Fruit fly (Drosophila melanogaster) whole organism, pupa: Measurements from ENCODE around the gene NijC.

Source experiments
- CG10348 ChIP-seq: fragments of 200-800 bp; sonication (Bioruptor generic); IDR thresholded peaks from 2 replicates; pipeline ENCODE4 v1.3.6; 2022; ENCODE audit warnings: missing biosample characterization, missing genetic modification characterization
- CG12605 ChIP-seq: fragments of 200-800 bp; sonication (Bioruptor generic); IDR thresholded peaks from 2 replicates; pipeline ENCODE4 v1.3.6; 2022; ENCODE audit warnings: missing biosample characterization, missing genetic modification characterization
- CG13204 ChIP-seq: fragments of 200-800 bp; sonication (Bioruptor generic); optimal IDR thresholded peaks from 2 replicates; lab custom pipeline; 2018; ENCODE audit warnings: missing biosample characterization, mild to moderate bottlenecking, missing genetic modification characterization, moderate library complexity
- CG14655 ChIP-seq: fragments of 200-800 bp; sonication (Bioruptor generic); optimal IDR thresholded peaks from 3 replicates; lab custom pipeline; 2017; ENCODE audit warnings: mild to moderate bottlenecking, missing biosample characterization, missing genetic modification reagents, missing genetic modification characterization
- CG15710 ChIP-seq: fragments of 200-800 bp; sonication (Bioruptor generic); optimal IDR thresholded peaks from 2 replicates; lab custom pipeline; 2018; ENCODE audit warnings: missing biosample characterization, mild to moderate bottlenecking, missing genetic modification characterization, moderate library complexity
- CG17806 ChIP-seq: fragments of 200-800 bp; sonication (Bioruptor generic); optimal IDR thresholded peaks from 2 replicates; lab custom pipeline; 2018; ENCODE audit warnings: missing biosample characterization, mild to moderate bottlenecking, missing genetic modification characterization, moderate library complexity
- CG32121 ChIP-seq: fragments of 200-800 bp; sonication (Bioruptor generic); IDR thresholded peaks from 2 replicates; pipeline ENCODE4 v1.3.6; 2022; ENCODE audit warnings: missing biosample characterization, missing genetic modification characterization
- CG34367 ChIP-seq: fragments of 200-800 bp; sonication (Bioruptor generic); optimal IDR thresholded peaks from 2 replicates; lab custom pipeline; 2018; ENCODE audit warnings: missing biosample characterization, mild to moderate bottlenecking, missing genetic modification characterization
- CG4496 ChIP-seq: fragments of 200-800 bp; sonication (Bioruptor generic); IDR thresholded peaks from 3 replicates; pipeline ENCODE4 v1.3.6; 2022; ENCODE audit warnings: missing biosample characterization, missing genetic modification characterization
- CG8159 ChIP-seq: fragments of 200-800 bp; sonication (Bioruptor generic); optimal IDR thresholded peaks from 3 replicates; lab custom pipeline; 2018; ENCODE audit warnings: missing biosample characterization, mild to moderate bottlenecking, missing genetic modification characterization, moderate library complexity
- CG8301 ChIP-seq: fragments of 200-800 bp; sonication (Bioruptor generic); optimal IDR thresholded peaks from 2 replicates; lab custom pipeline; 2018; ENCODE audit warnings: missing biosample characterization, mild to moderate bottlenecking, missing genetic modification characterization
- CG9948 ChIP-seq: fragments of 200-800 bp; sonication (Bioruptor generic); optimal IDR thresholded peaks from 2 replicates; lab custom pipeline; 2018; ENCODE audit warnings: missing biosample characterization, mild to moderate bottlenecking, missing genetic modification characterization, moderate library complexity
- D1 ChIP-seq: fragments of 200-800 bp; sonication (Bioruptor generic); optimal IDR thresholded peaks from 2 replicates; lab custom pipeline; 2018; ENCODE audit warnings: missing biosample characterization, mild to moderate bottlenecking, missing genetic modification characterization, moderate library complexity
- EcR ChIP-seq: fragments of 200-800 bp; sonication (Bioruptor generic); optimal IDR thresholded peaks from 3 replicates; lab custom pipeline; 2019; ENCODE audit warnings: missing biosample characterization, missing genetic modification characterization, mild to moderate bottlenecking, moderate library complexity, missing genetic modification reagents
- Ets98B ChIP-seq: fragments of 200-800 bp; sonication (Bioruptor generic); IDR thresholded peaks from 2 replicates; pipeline ENCODE4 v1.3.6; 2022; ENCODE audit warnings: missing biosample characterization, missing genetic modification characterization
- Pif1A ChIP-seq: fragments of 200-800 bp; sonication (Bioruptor generic); optimal IDR thresholded peaks from 3 replicates; lab custom pipeline; 2016; ENCODE audit warnings: missing biosample characterization, missing genetic modification characterization
- Pif1B ChIP-seq: fragments of 200-800 bp; sonication (Bioruptor generic); optimal IDR thresholded peaks from 3 replicates; lab custom pipeline; 2016; ENCODE audit warnings: missing biosample characterization, missing genetic modification characterization
- Snoo ChIP-seq: fragments of 200-800 bp; sonication (Bioruptor generic); optimal IDR thresholded peaks from 3 replicates; lab custom pipeline; 2017; ENCODE audit warnings: missing biosample characterization, mild to moderate bottlenecking, missing genetic modification characterization, inconsistent platforms
- fd96Ca ChIP-seq: fragments of 200-800 bp; sonication (Bioruptor generic); IDR thresholded peaks from 3 replicates; pipeline ENCODE4 v1.3.6; 2022; ENCODE audit warnings: missing biosample characterization, missing genetic modification characterization
- gl ChIP-seq: fragments of 200-800 bp; sonication (Bioruptor generic); optimal IDR thresholded peaks from 2 replicates; lab custom pipeline; 2018; ENCODE audit warnings: missing biosample characterization, mild to moderate bottlenecking, missing genetic modification characterization
- rn ChIP-seq: fragments of 200-800 bp; sonication (Bioruptor generic); IDR thresholded peaks from 2 replicates; pipeline ENCODE4 v1.3.6; 2022; ENCODE audit warnings: missing biosample characterization, missing genetic modification characterization

NijC gene

dm6 chr3R:12650537-12650936 is 44.4 kb upstream of the NijC start:
- TF ChIP-seq D1 (tag; lab: Kevin White, UChicago) = peak; percentile 29
- TF ChIP-seq CG17806 (tag; lab: Kevin White, UChicago) = no peak
- TF ChIP-seq CG15710 (tag; lab: Kevin White, UChicago) = no peak
- TF ChIP-seq Pif1B (GFP tag; lab: Kevin White, UChicago) = no peak
- TF ChIP-seq CG32121 (GFP tag; lab: Robert Waterston, UW) = no peak
- no peak for TF ChIP-seq CG14655

dm6 chr3R:12652736-12653135 is 42.2 kb upstream of the NijC start:
- no peak for TF ChIP-seq CG13204
- TF ChIP-seq CG34367 (tag; lab: Kevin White, UChicago) = no peak
- TF ChIP-seq CG17806 (tag; lab: Kevin White, UChicago) = no peak
- no peak for TF ChIP-seq Snoo (tag; lab: Kevin White, UChicago)
- no peak for TF ChIP-seq CG15710 (tag; lab: Kevin White, UChicago)
- no peak for TF ChIP-seq EcR

- no peak for TF ChIP-seq CG17806 (tag; lab: Kevin White, UChicago)
- TF ChIP-seq D1 (tag; lab: Kevin White, UChicago) = no peak
- no peak for TF ChIP-seq CG12605 (GFP tag; lab: Robert Waterston, UW)
- TF ChIP-seq Snoo (tag; lab: Kevin White, UChicago) = no peak
- TF ChIP-seq Pif1A (GFP tag; lab: Kevin White, UChicago) = no peak
- peak; percentile 46 for TF ChIP-seq Ets98B
- TF ChIP-seq CG14655 = peak; percentile 55
- TF ChIP-seq CG9948 (tag; lab: Kevin White, UChicago) = no peak
- peak; percentile 79 for TF ChIP-seq CG32121 (GFP tag; lab: Robert Waterston, UW)
- TF ChIP-seq CG8301 (tag; lab: Kevin White, UChicago) = peak; percentile 47
- peak; percentile 80 for TF ChIP-seq fd96Ca (GFP tag; lab: Robert Waterston, UW)
- TF ChIP-seq CG15710 (tag; lab: Kevin White, UChicago) = no peak
- no peak for TF ChIP-seq gl (tag; lab: Kevin White, UChicago)
- TF ChIP-seq Pif1B (GFP tag; lab: Kevin White, UChicago) = no peak
- TF ChIP-seq CG10348 = peak; percentile 52; the same call in 1 of the 2 replicates
- TF ChIP-seq CG13204 = no peak
- no peak for TF ChIP-seq EcR
- TF ChIP-seq CG34367 (tag; lab: Kevin White, UChicago) = no peak
- TF ChIP-seq rn (GFP tag; lab: Robert Waterston, UW) = peak; percentile 46
- TF ChIP-seq CG4496 (GFP tag; lab: Robert Waterston, UW) = 0 out of 3 replicates have a peak, but pooled peaks have one; percentile 18
- TF ChIP-seq CG8159 (tag; lab: Kevin White, UChicago) = no peak
These were observed 41.2 kb upstream of the NijC start for dm6 chr3R:12653511-12654252.

dm6 chr3R:12654253-12654623 is 40.7 kb upstream of the NijC start, which contains the start of gene CG6225:
Gene CG6225 (plus strand): TSS chr3R:12654577.
- TF ChIP-seq CG12605 (GFP tag; lab: Robert Waterston, UW) = no peak
- no peak for TF ChIP-seq EcR
- no peak for TF ChIP-seq CG34367 (tag; lab: Kevin White, UChicago)
- TF ChIP-seq Pif1B (GFP tag; lab: Kevin White, UChicago) = no peak
- no peak for TF ChIP-seq CG13204
- TF ChIP-seq gl (tag; lab: Kevin White, UChicago) = no peak

- no peak for TF ChIP-seq gl (tag; lab: Kevin White, UChicago)
- TF ChIP-seq CG4496 (GFP tag; lab: Robert Waterston, UW) = no peak
- no peak for TF ChIP-seq CG34367 (tag; lab: Kevin White, UChicago)
- no peak for TF ChIP-seq Pif1B (GFP tag; lab: Kevin White, UChicago)
- TF ChIP-seq Ets98B = no peak
- TF ChIP-seq Pif1A (GFP tag; lab: Kevin White, UChicago) = no peak
- no peak for TF ChIP-seq rn (GFP tag; lab: Robert Waterston, UW)
These were observed 37.9 kb upstream of the NijC start for dm6 chr3R:12656946-12657566.

- TF ChIP-seq Ets98B (0 out of 2 replicates have a peak, but pooled peaks have one; percentile 17), CG4496 (GFP tag; lab: Robert Waterston, UW) (peak; percentile 72; the same call in 2 of the 3 replicates), CG10348 (no peak)
- TF ChIP-seq, all 21 proteins: peak for 2
These were observed 32.4 kb upstream of the NijC start, which contains the start of gene CG14395 for dm6 chr3R:12662531-12662930. Gene CG14395 (plus strand): TSS chr3R:12662831.
